Fruit fly (Drosophila melanogaster): Measurements from ENCODE around the gene Mayo.
A peak's percentile ranks its signal among the peaks of the same experiment; 100 is the strongest.

Gene Mayo

DNA sequence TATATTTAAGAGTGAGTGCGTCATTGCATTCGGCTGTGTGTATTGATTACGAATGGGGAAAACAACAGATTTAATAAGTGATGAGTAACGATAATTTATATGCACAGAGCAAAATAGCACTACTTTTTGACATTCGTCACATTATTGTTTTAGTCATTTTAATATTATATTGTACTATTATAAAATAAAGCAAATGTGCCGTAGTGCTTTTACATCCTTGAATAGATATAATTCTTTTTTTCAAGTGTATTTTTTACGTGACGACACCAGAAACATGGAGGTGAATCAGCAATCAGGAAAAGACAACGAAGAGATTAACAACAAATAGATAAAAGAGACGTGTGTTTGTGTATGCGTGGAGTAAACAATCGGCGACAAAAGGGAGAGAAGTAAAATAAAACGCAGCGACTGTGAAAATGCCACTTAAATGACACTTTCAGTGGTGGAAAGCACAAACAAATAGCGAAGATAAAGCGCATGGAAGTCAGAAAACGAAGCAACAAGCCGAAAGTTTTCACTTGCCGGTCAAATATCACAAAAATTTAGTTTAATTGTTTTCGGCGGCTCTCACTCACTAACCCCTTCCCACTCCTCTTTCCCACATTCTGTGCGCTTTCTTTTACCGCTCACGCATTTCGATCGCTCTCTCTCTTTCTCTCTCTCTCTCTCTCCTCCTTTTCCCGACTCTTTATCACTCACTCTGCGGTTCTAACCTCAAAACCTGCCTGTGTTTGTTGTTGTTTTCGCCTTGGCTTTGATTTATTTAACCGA is 49.8 kb downstream of the Mayo start (continued):
- peak; percentile 69; the same call in 1 of the 3 replicates for TF ChIP-seq jigr1 (GFP tag; IDR thresholded peaks at IDR 0.05)
- TF ChIP-seq gcm (GFP tag; optimal IDR thresholded peaks at IDR 0.05), result peak; percentile 77
- TF ChIP-seq dmrt11E (tag; optimal IDR thresholded peaks at IDR 0.05), result peak; percentile 81
- peak; percentile 48; the same call in 1 of the 2 replicates for TF ChIP-seq CG4404 (GFP tag; IDR thresholded peaks at IDR 0.05)
- TF ChIP-seq sima (GFP tag; optimal IDR thresholded peaks at IDR 0.05), result no peak
- TF ChIP-seq zen (tag; optimal IDR thresholded peaks at IDR 0.05), result peak; percentile 64
- TF ChIP-seq mam (GFP tag; optimal IDR thresholded peaks at IDR 0.05), result no peak
- TF ChIP-seq HmgZ (tag; optimal IDR thresholded peaks at IDR 0.05), result peak; percentile 38
- TF ChIP-seq pb (GFP tag; optimal IDR thresholded peaks at IDR 0.05), result no peak
- TF ChIP-seq CG10565 (GFP tag; optimal IDR thresholded peaks at IDR 0.05), result no peak
- TF ChIP-seq bigmax (GFP tag; optimal IDR thresholded peaks at IDR 0.05), result peak; percentile 98
- peak; percentile 61 for TF ChIP-seq B-H1 (GFP tag; IDR thresholded peaks at IDR 0.05)
- peak; percentile 93 for TF ChIP-seq CG4360 (GFP tag; IDR thresholded peaks at IDR 0.05)
- peak; percentile 72 for TF ChIP-seq CG12659 (GFP tag; optimal IDR thresholded peaks at IDR 0.05)
- TF ChIP-seq CG10147 (GFP tag; optimal IDR thresholded peaks at IDR 0.05), result peak; percentile 79
- TF ChIP-seq Dip3 (GFP tag; optimal IDR thresholded peaks at IDR 0.05), result no peak
- TF ChIP-seq H2.0 (GFP tag; IDR thresholded peaks at IDR 0.05), result peak; percentile 78
- TF ChIP-seq trh (GFP tag; optimal IDR thresholded peaks at IDR 0.05), result peak; percentile 70
- peak; percentile 81 for TF ChIP-seq CG4707 (GFP tag; optimal IDR thresholded peaks at IDR 0.05)
- TF ChIP-seq ara (GFP tag; IDR thresholded peaks at IDR 0.05), result peak; percentile 73
- TF ChIP-seq ind (GFP tag; optimal IDR thresholded peaks at IDR 0.05), result peak; percentile 82
- peak; percentile 53 for TF ChIP-seq fd3F (GFP tag; optimal IDR thresholded peaks at IDR 0.05)
- peak; percentile 18 for TF ChIP-seq pnt (GFP tag; optimal IDR thresholded peaks at IDR 0.05)
- peak; percentile 54 for TF ChIP-seq scrt (GFP tag; optimal IDR thresholded peaks at IDR 0.05)
- peak; percentile 40; the same call in 2 of the 4 replicates for TF ChIP-seq Gug (GFP tag; IDR thresholded peaks at IDR 0.05)
- TF ChIP-seq Taf1 (GFP tag; IDR thresholded peaks at IDR 0.05), result peak; percentile 72
- peak; percentile 72 for TF ChIP-seq jing (GFP tag; optimal IDR thresholded peaks at IDR 0.05)
- TF ChIP-seq sens-2 (GFP tag; IDR thresholded peaks at IDR 0.05), result no peak
- TF ChIP-seq salm (tag; optimal IDR thresholded peaks at IDR 0.05), result peak; percentile 71
- no peak for TF ChIP-seq Tbp (GFP tag; optimal IDR thresholded peaks at IDR 0.05)
- TF ChIP-seq caup (GFP tag; optimal IDR thresholded peaks at IDR 0.05; ENCODE audit: severe bottlenecking), result peak; percentile 80
- peak; percentile 45 for TF ChIP-seq BtbVII (GFP tag; optimal IDR thresholded peaks at IDR 0.05)
- TF ChIP-seq peb (GFP tag; IDR thresholded peaks at IDR 0.05), result peak; percentile 51
- TF ChIP-seq dysf (GFP tag; IDR thresholded peaks at IDR 0.05), result peak; percentile 81; the same call in 2 of the 3 replicates
- peak; percentile 58; the same call in 1 of the 3 replicates for TF ChIP-seq C15 (GFP tag; IDR thresholded peaks at IDR 0.05)
- TF ChIP-seq gfzf (GFP tag; optimal IDR thresholded peaks at IDR 0.05), result no peak
- TF ChIP-seq Sry-δ (GFP tag; optimal IDR thresholded peaks at IDR 0.05), result no peak
- TF ChIP-seq CG2116 (GFP tag; optimal IDR thresholded peaks at IDR 0.05), result peak; percentile 39
- TF ChIP-seq Oli (tag; optimal IDR thresholded peaks at IDR 0.05), result peak; percentile 86
- TF ChIP-seq Ada2b (GFP tag; IDR thresholded peaks at IDR 0.05), result peak; percentile 81
- peak; percentile 83 for TF ChIP-seq gsb-n (tag; optimal IDR thresholded peaks at IDR 0.05)
- peak; percentile 77 for TF ChIP-seq bcd (GFP tag; optimal IDR thresholded peaks at IDR 0.05)
- TF ChIP-seq odd (GFP tag; optimal IDR thresholded peaks at IDR 0.05), result peak; percentile 58
- peak; percentile 47 for TF ChIP-seq E2f2 (GFP tag; IDR thresholded peaks at IDR 0.05)
- TF ChIP-seq Pdp1 (GFP tag; optimal IDR thresholded peaks at IDR 0.05), result peak; percentile 35 to 41
- no peak for TF ChIP-seq eyg (GFP tag; optimal IDR thresholded peaks at IDR 0.05)
- peak; percentile 94 for TF ChIP-seq dmrt99B (tag; optimal IDR thresholded peaks at IDR 0.05)
- no peak for TF ChIP-seq pfk (GFP tag; optimal IDR thresholded peaks at IDR 0.05)
- TF ChIP-seq Dref (GFP tag; IDR thresholded peaks at IDR 0.05), result no peak

All from whole organism, embryonic.